Worm (Caenorhabditis elegans): ENCODE results near the gene M6.11.

The M6.11 gene

ce11 chrX:637588-637987 lies 3.8 kb downstream of the M6.11 start:
- no peak for TF ChIP-seq unc-86 (tag; optimal IDR thresholded peaks at IDR 0.05)
- peak; percentile 47 for TF ChIP-seq tbx-2 (tag; optimal IDR thresholded peaks at IDR 0.05)
- TF ChIP-seq elt-2 (tag; optimal IDR thresholded peaks at IDR 0.05), result peak; percentile 14
- TF ChIP-seq fkh-10 (GFP tag; optimal IDR thresholded peaks at IDR 0.05), result no peak

- TF ChIP-seq swsn-7 (tag; optimal IDR thresholded peaks at IDR 0.05), result no peak
- TF ChIP-seq unc-86 (tag; optimal IDR thresholded peaks at IDR 0.05), result no peak
- no peak for TF ChIP-seq lin-14 (GFP tag; optimal IDR thresholded peaks at IDR 0.05)
- TF ChIP-seq fkh-8 (tag; optimal IDR thresholded peaks at IDR 0.05), result no peak
- no peak for TF ChIP-seq vab-15 (tag; optimal IDR thresholded peaks at IDR 0.05)
- TF ChIP-seq egl-13 (tag; optimal IDR thresholded peaks at IDR 0.05), result no peak
- TF ChIP-seq ama-1 (optimal IDR thresholded peaks at IDR 0.05), result no peak
- TF ChIP-seq lin-39 (tag; optimal IDR thresholded peaks at IDR 0.05), result no peak
These were observed 4.4 kb downstream of the M6.11 start, which contains the start of gene pha-2 for ce11 chrX:636893-637292. TSS of gene pha-2 (minus strand) at chrX:636993.

DNA sequence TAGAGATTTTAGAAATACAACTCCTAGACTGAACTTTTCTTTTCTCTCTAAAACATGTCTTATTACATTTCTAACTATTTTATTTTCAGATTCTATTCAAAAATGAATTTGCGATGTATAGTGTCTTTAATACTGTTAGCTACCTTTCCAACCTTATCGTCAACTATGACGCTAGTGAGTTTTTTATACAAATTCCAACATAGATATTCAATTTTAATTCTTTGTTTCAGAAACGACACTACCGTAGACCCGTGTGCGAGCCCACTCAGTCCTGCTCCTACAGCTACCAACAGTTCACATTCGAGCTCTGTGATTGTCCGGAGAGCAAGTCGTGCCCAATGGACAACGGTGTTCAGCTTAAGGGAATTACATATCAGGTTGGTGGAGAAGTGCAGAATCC lies 12.2 kb downstream of the M6.11 start, which contains the start of gene M6.4:
M6.4 (plus strand) TSS at position 55 of the 400 bp plus-strand sequence.
- no peak for TF ChIP-seq efl-1 (optimal IDR thresholded peaks at IDR 0.05)
- peak in 1 of 2 experiments; percentile 68 for TF ChIP-seq efl-1 (GFP tag; optimal IDR thresholded peaks at IDR 0.05 in 1 of 2)
- no peak for TF ChIP-seq ceh-90 (tag; optimal IDR thresholded peaks at IDR 0.05)

ce11 chrX:621688-622087 lies 19.7 kb downstream of the M6.11 start:
- TF ChIP-seq rnt-1 (tag; optimal IDR thresholded peaks at IDR 0.05) (peak; percentile 23), tbx-2 (tag; optimal IDR thresholded peaks at IDR 0.05) (no peak), nhr-19 (GFP tag; conservative IDR thresholded peaks at IDR 0.05) (no peak), ceh-82 (tag; optimal IDR thresholded peaks at IDR 0.05) (no peak)

- TF ChIP-seq F16B12.6 (tag; optimal IDR thresholded peaks at IDR 0.05), result no peak
- TF ChIP-seq zip-4 (GFP tag; optimal IDR thresholded peaks at IDR 0.05), result peak; percentile 35
These were observed 20.1 kb downstream of the M6.11 start, which contains the start of gene unc-96 for ce11 chrX:621190-621589. TSS of gene unc-96 (minus strand) at chrX:621290.

ce11 chrX:617730-618129 lies 23.6 kb downstream of the M6.11 start:
- peak; percentile 55 for TF ChIP-seq nhr-77 (tag; optimal IDR thresholded peaks at IDR 0.05)
- peak; percentile 0 for TF ChIP-seq rnt-1 (tag; optimal IDR thresholded peaks at IDR 0.05)
- TF ChIP-seq nhr-20 (tag; optimal IDR thresholded peaks at IDR 0.05), result peak; percentile 2
- TF ChIP-seq lin-35 (GFP tag; optimal IDR thresholded peaks at IDR 0.05), result no peak
- TF ChIP-seq elt-3 (tag; optimal IDR thresholded peaks at IDR 0.05), result no peak
- peak; percentile 47 for TF ChIP-seq tbx-2 (tag; optimal IDR thresholded peaks at IDR 0.05)
- TF ChIP-seq lin-14 (GFP tag; optimal IDR thresholded peaks at IDR 0.05), result peak; percentile 20

ce11 chrX:612783-613182 lies 28.6 kb downstream of the M6.11 start:
- TF ChIP-seq sup-37 (GFP tag; optimal IDR thresholded peaks at IDR 0.05) (no peak), lin-13 (GFP tag; optimal IDR thresholded peaks at IDR 0.05) (no peak), nhr-12 (tag; optimal IDR thresholded peaks at IDR 0.05) (no peak), snpc-4 (tag; optimal IDR thresholded peaks at IDR 0.05) (peak; percentile 58), hlh-17 (GFP tag; optimal IDR thresholded peaks at IDR 0.05; ENCODE audit: borderline replicate concordance) (no peak), nhr-237 (tag; optimal IDR thresholded peaks at IDR 0.05) (no peak), nhr-11 (tag; optimal IDR thresholded peaks at IDR 0.05) (no peak)

Measured in whole organism, L1 larva.